Worm (Caenorhabditis elegans) whole organism, L2 larva: ENCODE measurements around the gene F32D8.1.

Experiments
- C34F6.9 ChIP-seq: fragments of 150-350 bp; optimal IDR thresholded peaks from 2 replicates; lab custom pipeline; 2014; ENCODE audit warnings: missing biosample characterization, missing genetic modification characterization
- Y55F3AM.14 ChIP-seq: fragments of 200-800 bp; sonication (Bioruptor generic); optimal IDR thresholded peaks from 2 replicates; lab custom pipeline; 2018; ENCODE audit warnings: mild to moderate bottlenecking, missing genetic modification characterization, missing compliant biosample characterization
- aly-2 ChIP-seq: fragments of 150-350 bp; optimal IDR thresholded peaks from 2 replicates; lab custom pipeline; 2014; ENCODE audit warnings: missing biosample characterization, missing genetic modification characterization
- ama-1 ChIP-seq: fragments of 150-350 bp; optimal IDR thresholded peaks from 2 replicates; lab custom pipeline; 2018; ENCODE audit warnings: inconsistent platforms
- ceh-16 ChIP-seq: fragments of 150-350 bp; optimal IDR thresholded peaks from 2 replicates; lab custom pipeline; 2014; ENCODE audit warnings: missing biosample characterization, missing genetic modification characterization
- ceh-82 ChIP-seq: fragments of 150-350 bp; optimal IDR thresholded peaks from 2 replicates; lab custom pipeline; 2014; ENCODE audit warnings: missing biosample characterization, missing genetic modification characterization
- crh-2 ChIP-seq: sonication (generic microtip); optimal IDR thresholded peaks from 2 replicates; lab custom pipeline; 2017; ENCODE audit warnings: missing biosample characterization, missing genetic modification characterization
- dmd-4 ChIP-seq: sonication (generic microtip); optimal IDR thresholded peaks from 2 replicates; lab custom pipeline; 2017; ENCODE audit warnings: missing biosample characterization, missing genetic modification characterization
- egl-27 ChIP-seq: sonication (generic microtip); optimal IDR thresholded peaks from 3 replicates; lab custom pipeline; 2017; ENCODE audit warnings: missing biosample characterization, missing genetic modification reagents, missing genetic modification characterization
- elt-1 ChIP-seq: fragments of 150-350 bp; optimal IDR thresholded peaks from 2 replicates; lab custom pipeline; 2014; ENCODE audit warnings: missing biosample characterization, missing genetic modification characterization
- elt-3 ChIP-seq: sonication (generic microtip); optimal IDR thresholded peaks from 2 replicates; lab custom pipeline; 2017; ENCODE audit warnings: missing biosample characterization, missing genetic modification characterization
- fos-1 ChIP-seq: fragments of 150-350 bp; optimal IDR thresholded peaks from 2 replicates; lab custom pipeline; 2014; ENCODE audit warnings: missing biosample characterization, missing genetic modification characterization
- gmeb-1 ChIP-seq: fragments of 150-350 bp; optimal IDR thresholded peaks from 2 replicates; lab custom pipeline; 2014; ENCODE audit warnings: missing biosample characterization, missing genetic modification characterization
- lin-11 ChIP-seq: fragments of 150-350 bp; sonication (generic microtip); optimal IDR thresholded peaks from 2 replicates; lab custom pipeline; 2014; ENCODE audit warnings: missing biosample characterization, missing genetic modification characterization, inconsistent platforms, mixed read lengths
- lin-13 ChIP-seq: fragments of 150-350 bp; optimal IDR thresholded peaks from 2 replicates; lab custom pipeline; 2014; ENCODE audit warnings: missing biosample characterization, missing genetic modification reagents, missing genetic modification characterization
- lin-39 ChIP-seq: fragments of 150-350 bp; optimal IDR thresholded peaks from 2 replicates; lab custom pipeline; 2014; ENCODE audit warnings: missing biosample characterization, missing genetic modification reagents, missing genetic modification characterization
- lsy-2 ChIP-seq, 2 experiments: fragments of 150-350 bp in 1 of 2; sonication (generic microtip) in 1 of 2; optimal IDR thresholded peaks; 2 replicates each; lab custom pipeline; 2014 to 2017; ENCODE audit warnings: missing biosample characterization in 2 of 2, missing genetic modification characterization in 2 of 2
- mab-5 ChIP-seq: fragments of 150-350 bp; optimal IDR thresholded peaks from 2 replicates; lab custom pipeline; 2014; ENCODE audit warnings: missing biosample characterization, missing genetic modification characterization
- mbf-1 ChIP-seq: sonication (generic microtip); optimal IDR thresholded peaks from 2 replicates; lab custom pipeline; 2017; ENCODE audit warnings: missing biosample characterization, missing genetic modification characterization
- nhr-10 ChIP-seq: sonication (generic microtip); optimal IDR thresholded peaks from 2 replicates; lab custom pipeline; 2017; ENCODE audit warnings: missing biosample characterization, missing genetic modification characterization
- nhr-12 ChIP-seq: fragments of 150-350 bp; optimal IDR thresholded peaks from 2 replicates; lab custom pipeline; 2014; ENCODE audit warnings: missing biosample characterization, missing genetic modification characterization
- nhr-129 ChIP-seq: fragments of 150-350 bp; optimal IDR thresholded peaks from 2 replicates; lab custom pipeline; 2014; ENCODE audit warnings: missing biosample characterization, missing genetic modification characterization
- nhr-21 ChIP-seq: fragments of 150-350 bp; optimal IDR thresholded peaks from 2 replicates; lab custom pipeline; 2014; ENCODE audit warnings: missing biosample characterization, missing genetic modification characterization
- nhr-23 ChIP-seq: fragments of 150-350 bp; optimal IDR thresholded peaks from 2 replicates; lab custom pipeline; 2014; ENCODE audit warnings: missing biosample characterization, missing genetic modification reagents, missing genetic modification characterization
- nhr-25 ChIP-seq: fragments of 150-350 bp; sonication (generic microtip); optimal IDR thresholded peaks from 3 replicates; lab custom pipeline; 2014; ENCODE audit warnings: missing biosample characterization, missing genetic modification characterization
- peb-1 ChIP-seq: fragments of 150-350 bp; optimal IDR thresholded peaks from 2 replicates; lab custom pipeline; 2014; ENCODE audit warnings: missing biosample characterization, missing genetic modification characterization
- sem-4 ChIP-seq: fragments of 150-350 bp; optimal IDR thresholded peaks from 2 replicates; lab custom pipeline; 2014; ENCODE audit warnings: missing biosample characterization, missing genetic modification reagents, missing genetic modification characterization
- sma-9 ChIP-seq, 2 experiments: fragments of 150-350 bp in 1 of 2; sonication (generic microtip) in 1 of 2; optimal IDR thresholded peaks; 2 replicates each; lab custom pipeline; 2014 to 2016; ENCODE audit warnings: missing genetic modification characterization in 2 of 2, mild to moderate bottlenecking in 1 of 2, missing biosample characterization in 1 of 2, missing compliant biosample characterization in 1 of 2, missing genetic modification reagents in 1 of 2, moderate library complexity in 1 of 2
- snpc-4 ChIP-seq: fragments of 150-350 bp; optimal IDR thresholded peaks from 2 replicates; lab custom pipeline; 2014; ENCODE audit warnings: missing biosample characterization, missing genetic modification characterization
- unc-39 ChIP-seq: fragments of 150-350 bp; optimal IDR thresholded peaks from 2 replicates; lab custom pipeline; 2014; ENCODE audit warnings: missing biosample characterization, missing genetic modification characterization
- unc-55 ChIP-seq: fragments of 150-350 bp; sonication (generic microtip); optimal IDR thresholded peaks from 3 replicates; lab custom pipeline; 2014; ENCODE audit warnings: missing biosample characterization, missing genetic modification reagents, missing genetic modification characterization
- unc-62 ChIP-seq: fragments of 150-350 bp; optimal IDR thresholded peaks from 2 replicates; lab custom pipeline; 2014; ENCODE audit warnings: missing biosample characterization, missing genetic modification reagents, missing genetic modification characterization
- zag-1 ChIP-seq: fragments of 150-350 bp; optimal IDR thresholded peaks from 2 replicates; lab custom pipeline; 2014; ENCODE audit warnings: missing biosample characterization, missing genetic modification characterization
- ztf-1 ChIP-seq: fragments of 200-800 bp; sonication (Bioruptor generic); conservative IDR thresholded peaks from 2 replicates; pipeline ENCODE4 v1.3.6; 2022; ENCODE audit warnings: missing genetic modification characterization, missing compliant biosample characterization
- ztf-11 ChIP-seq: sonication (generic microtip); optimal IDR thresholded peaks from 2 replicates; lab custom pipeline; 2017; ENCODE audit warnings: missing biosample characterization, missing genetic modification characterization
- ztf-4 ChIP-seq: fragments of 150-350 bp; optimal IDR thresholded peaks from 2 replicates; lab custom pipeline; 2014; ENCODE audit warnings: missing biosample characterization, missing genetic modification characterization

Gene F32D8.1

ce11 chrV:10903748-10904147 is 23.1 kb downstream of the F32D8.1 start, which contains the start of gene F32D8.15:
TSS of gene F32D8.15 (plus strand) at chrV:10904048.
- TF ChIP-seq ztf-11 = no peak
- no peak for TF ChIP-seq gmeb-1 (tag; lab: Kevin White, UChicago)
- TF ChIP-seq nhr-129 = no peak
- TF ChIP-seq peb-1 (tag; lab: Kevin White, UChicago) = no peak
- no peak for TF ChIP-seq mab-5 (tag; lab: Kevin White, UChicago)
- TF ChIP-seq unc-39 (tag; lab: Kevin White, UChicago) = no peak
- no peak for TF ChIP-seq unc-55 (GFP tag; lab: Kevin White, UChicago)
- TF ChIP-seq elt-1 (tag; lab: Kevin White, UChicago) = no peak
- no peak for TF ChIP-seq nhr-21 (tag; lab: Kevin White, UChicago)
- no peak for TF ChIP-seq sem-4 (tag; lab: Kevin White, UChicago)
- TF ChIP-seq Y55F3AM.14 = no peak
- TF ChIP-seq, all 48 proteins: peak for 0

- TF ChIP-seq C34F6.9 (tag; lab: Kevin White, UChicago) (peak; percentile 33), aly-2 (tag; lab: Kevin White, UChicago) (no peak), egl-27 (no peak), nhr-12 (tag; lab: Kevin White, UChicago) (no peak), ceh-16 (tag; lab: Kevin White, UChicago) (no peak), mbf-1 (no peak), unc-62 (no peak), ztf-4 (tag; lab: Kevin White, UChicago) (no peak), lin-39 (no peak), lsy-2 (tag; optimal IDR thresholded peaks at IDR 0.05; lab: Kevin White, UChicago) (peak in 1 of 2 experiments; percentile 31), Y55F3AM.14 (peak; percentile 18), gmeb-1 (tag; lab: Kevin White, UChicago) (no peak), snpc-4 (no peak), elt-1 (tag; lab: Kevin White, UChicago) (no peak), unc-55 (GFP tag; lab: Kevin White, UChicago) (peak; percentile 40), mab-5 (tag; lab: Kevin White, UChicago) (no peak), ama-1 (lab: Kevin White, UChicago) (no peak), lin-11 (tag; lab: Kevin White, UChicago) (no peak), nhr-21 (tag; lab: Kevin White, UChicago) (no peak), sma-9 (GFP tag; optimal IDR thresholded peaks at IDR 0.05; lab: Kevin White, UChicago) (no peak), sma-9 (tag; optimal IDR thresholded peaks at IDR 0.05; lab: Kevin White, UChicago) (no peak), lin-13 (GFP tag; lab: Kevin White, UChicago) (no peak), nhr-10 (tag; lab: Kevin White, UChicago) (no peak), ceh-82 (no peak), crh-2 (tag; lab: Kevin White, UChicago) (peak; percentile 31), nhr-23 (tag; lab: Kevin White, UChicago) (no peak), peb-1 (tag; lab: Kevin White, UChicago) (no peak), nhr-129 (no peak), fos-1 (no peak), zag-1 (tag; lab: Kevin White, UChicago) (peak; percentile 41), ztf-1 (GFP tag; lab: Robert Waterston, UW) (no peak)
Measured at ce11 chrV:10904795-10905194, 24.2 kb downstream of the F32D8.1 start.

ce11 chrV:10909071-10909470 is 28.4 kb downstream of the F32D8.1 start, which contains the start of gene zzz-1:
TSS of gene zzz-1 (minus strand) at chrV:10909171.
- TF ChIP-seq nhr-129 = no peak
- TF ChIP-seq sem-4 (tag; lab: Kevin White, UChicago) = no peak
- no peak for TF ChIP-seq unc-62
- no peak for TF ChIP-seq ceh-16 (tag; lab: Kevin White, UChicago)
- no peak for TF ChIP-seq C34F6.9 (tag; lab: Kevin White, UChicago)
- no peak for TF ChIP-seq elt-3 (tag; lab: Kevin White, UChicago)
- TF ChIP-seq dmd-4 (tag; lab: Kevin White, UChicago) = no peak
- TF ChIP-seq ama-1 (lab: Kevin White, UChicago) = no peak
- TF ChIP-seq lin-13 (GFP tag; lab: Kevin White, UChicago) = no peak

DNA sequence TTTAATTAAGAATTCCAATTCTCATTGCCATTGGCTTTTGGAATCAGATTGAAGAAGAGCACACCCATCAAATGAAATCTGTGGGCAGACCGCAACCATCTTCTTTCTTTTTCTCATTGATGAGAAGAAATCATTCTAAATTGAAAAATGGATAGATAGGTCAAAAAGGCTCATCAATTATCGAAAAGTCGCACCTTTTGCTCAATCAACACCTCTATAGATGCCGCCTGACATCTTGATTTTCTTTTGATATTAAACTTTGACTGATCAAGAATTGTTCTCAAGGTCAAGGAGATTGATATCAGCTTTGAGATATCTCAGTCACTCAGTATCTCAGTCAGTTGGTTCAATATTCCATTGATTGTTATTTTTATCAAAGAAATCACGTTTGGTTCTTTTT is 29.3 kb downstream of the F32D8.1 start:
- TF ChIP-seq unc-62 (no peak), nhr-25 (no peak), ceh-16 (tag; lab: Kevin White, UChicago) (no peak)
